Worm (Caenorhabditis elegans): ENCODE results near the gene B0228.9.

- TF ChIP-seq unc-39 (tag; optimal IDR thresholded peaks at IDR 0.05) (no peak), ceh-9 (tag; optimal IDR thresholded peaks at IDR 0.05) (no peak), elt-2 (tag; optimal IDR thresholded peaks at IDR 0.05) (no peak), nhr-77 (tag; optimal IDR thresholded peaks at IDR 0.05) (no peak), lin-15B (tag; optimal IDR thresholded peaks at IDR 0.05) (no peak), ztf-11 (tag; optimal IDR thresholded peaks at IDR 0.05) (no peak), nhr-76 (tag; optimal IDR thresholded peaks at IDR 0.05) (no peak), unc-62 (GFP tag; optimal IDR thresholded peaks at IDR 0.05) (no peak), ceh-16 (tag; optimal IDR thresholded peaks at IDR 0.05) (no peak)
Measured at ce11 chrII:7716112-7716511, 47.4 kb downstream of the B0228.9 start.

Data from whole organism, L3 larva.